Worm (Caenorhabditis elegans) whole organism, mixed stage, embryonic: ENCODE results near the gene ugt-15.
"Not testable (repeated sequence)": the region's sequence is repeated elsewhere in the genome, so short reads cannot be mapped to it uniquely, and the experiment has no call there.

Experiments
- bed-3 ChIP-seq: fragments of 200-800 bp; sonication (Bioruptor generic); optimal IDR thresholded peaks from 3 replicates; lab custom pipeline; 2018; ENCODE audit warnings: mild to moderate bottlenecking, missing genetic modification characterization, moderate library complexity, missing compliant biosample characterization
- blmp-1 ChIP-seq: fragments of 150-350 bp; optimal IDR thresholded peaks from 2 replicates; lab custom pipeline; 2014; ENCODE audit warnings: missing biosample characterization, missing genetic modification characterization
- ceh-39 ChIP-seq: fragments of 150-350 bp; optimal IDR thresholded peaks from 2 replicates; lab custom pipeline; 2014; ENCODE audit warnings: missing biosample characterization, missing genetic modification characterization
- ceh-43 ChIP-seq: fragments of 200-800 bp; sonication (Bioruptor generic); optimal IDR thresholded peaks from 2 replicates; lab custom pipeline; 2018; ENCODE audit warnings: mild to moderate bottlenecking, missing genetic modification characterization, moderate library complexity, missing compliant biosample characterization
- ceh-83 ChIP-seq: fragments of 200-800 bp; sonication (Bioruptor generic); optimal IDR thresholded peaks from 2 replicates; lab custom pipeline; 2018; ENCODE audit warnings: mild to moderate bottlenecking, missing genetic modification characterization, missing compliant biosample characterization
- ces-1 ChIP-seq: fragments of 150-350 bp; optimal IDR thresholded peaks from 2 replicates; lab custom pipeline; 2014; ENCODE audit warnings: missing biosample characterization, missing genetic modification reagents, missing genetic modification characterization
- drap-1 ChIP-seq: fragments of 200-800 bp; sonication (Bioruptor generic); optimal IDR thresholded peaks from 3 replicates; lab custom pipeline; 2018; ENCODE audit warnings: mild to moderate bottlenecking, missing genetic modification characterization, missing compliant biosample characterization
- elt-1 ChIP-seq: sonication (generic microtip); optimal IDR thresholded peaks from 2 replicates; lab custom pipeline; 2017; ENCODE audit warnings: missing genetic modification characterization, mild to moderate bottlenecking, missing compliant biosample characterization, antibody characterized with exemption, moderate library complexity, borderline replicate concordance; ENCODE audit not compliant: insufficient read depth
- elt-3 ChIP-seq: fragments of 150-350 bp; optimal IDR thresholded peaks from 2 replicates; lab custom pipeline; 2014; ENCODE audit warnings: missing biosample characterization, missing genetic modification characterization
- flh-1 ChIP-seq: fragments of 200-800 bp; sonication (Bioruptor generic); optimal IDR thresholded peaks from 2 replicates; lab custom pipeline; 2018; ENCODE audit warnings: mild to moderate bottlenecking, missing genetic modification characterization, moderate library complexity, missing compliant biosample characterization
- ham-2 ChIP-seq: fragments of 200-800 bp; sonication (Bioruptor generic); optimal IDR thresholded peaks from 2 replicates; lab custom pipeline; 2018; ENCODE audit warnings: mild to moderate bottlenecking, missing genetic modification characterization, missing compliant biosample characterization
- hlh-1 ChIP-seq: fragments of 150-350 bp; optimal IDR thresholded peaks from 2 replicates; lab custom pipeline; 2014; ENCODE audit warnings: missing biosample characterization, missing genetic modification reagents, missing genetic modification characterization
- lin-13 ChIP-seq: fragments of 150-350 bp; optimal IDR thresholded peaks from 2 replicates; lab custom pipeline; 2014; ENCODE audit warnings: missing biosample characterization, missing genetic modification characterization
- lin-32 ChIP-seq: fragments of 200-800 bp; sonication (Bioruptor generic); optimal IDR thresholded peaks from 2 replicates; lab custom pipeline; 2018; ENCODE audit warnings: mild to moderate bottlenecking, missing genetic modification characterization, missing compliant biosample characterization
- lsy-2 ChIP-seq: fragments of 150-350 bp; optimal IDR thresholded peaks from 2 replicates; lab custom pipeline; 2014; ENCODE audit warnings: missing biosample characterization, missing genetic modification characterization
- mab-5 ChIP-seq: fragments of 150-350 bp; optimal IDR thresholded peaks from 2 replicates; lab custom pipeline; 2014; ENCODE audit warnings: missing biosample characterization, missing genetic modification characterization
- mep-1 ChIP-seq: fragments of 150-350 bp; optimal IDR thresholded peaks from 2 replicates; lab custom pipeline; 2017; ENCODE audit warnings: missing biosample characterization, missing genetic modification reagents, missing genetic modification characterization, inconsistent platforms
- mls-2 ChIP-seq: sonication (generic microtip); optimal IDR thresholded peaks from 2 replicates; lab custom pipeline; 2016; ENCODE audit warnings: mild to moderate bottlenecking, missing genetic modification characterization, moderate library complexity, missing compliant biosample characterization
- nhr-12 ChIP-seq: fragments of 150-350 bp; optimal IDR thresholded peaks from 2 replicates; lab custom pipeline; 2014; ENCODE audit warnings: missing biosample characterization, missing genetic modification characterization
- nhr-2 ChIP-seq: fragments of 150-350 bp; optimal IDR thresholded peaks from 2 replicates; lab custom pipeline; 2014; ENCODE audit warnings: missing biosample characterization, missing genetic modification characterization
- nhr-237 ChIP-seq: fragments of 150-350 bp; optimal IDR thresholded peaks from 2 replicates; lab custom pipeline; 2014; ENCODE audit warnings: missing biosample characterization, missing genetic modification characterization
- nhr-28 ChIP-seq: fragments of 150-350 bp; optimal IDR thresholded peaks from 2 replicates; lab custom pipeline; 2014; ENCODE audit warnings: missing biosample characterization, missing genetic modification characterization
- pha-4 ChIP-seq: fragments of 150-350 bp; optimal IDR thresholded peaks from 2 replicates; lab custom pipeline; 2018; ENCODE audit warnings: missing biosample characterization, missing genetic modification reagents, missing genetic modification characterization
- sem-2 ChIP-seq: fragments of 200-800 bp; sonication (Bioruptor generic); optimal IDR thresholded peaks from 2 replicates; lab custom pipeline; 2018; ENCODE audit warnings: mild to moderate bottlenecking, missing genetic modification characterization, missing compliant biosample characterization
- snpc-4 ChIP-seq: fragments of 150-350 bp; optimal IDR thresholded peaks from 2 replicates; lab custom pipeline; 2014; ENCODE audit warnings: missing biosample characterization, missing genetic modification characterization
- sptf-1 ChIP-seq: sonication (generic microtip); optimal IDR thresholded peaks from 2 replicates; lab custom pipeline; 2017; ENCODE audit warnings: mild to moderate bottlenecking, missing genetic modification characterization, moderate library complexity, missing compliant biosample characterization
- tbx-8 ChIP-seq: fragments of 200-800 bp; sonication (Bioruptor generic); optimal IDR thresholded peaks from 2 replicates; lab custom pipeline; 2018; ENCODE audit warnings: mild to moderate bottlenecking, missing genetic modification characterization, moderate library complexity, missing compliant biosample characterization
- unc-120 ChIP-seq: sonication (generic microtip); optimal IDR thresholded peaks from 2 replicates; lab custom pipeline; 2017; ENCODE audit warnings: missing genetic modification characterization, missing compliant biosample characterization; ENCODE audit not compliant: poor library complexity, severe bottlenecking
- unc-39 ChIP-seq: fragments of 150-350 bp; optimal IDR thresholded peaks from 2 replicates; lab custom pipeline; 2014; ENCODE audit warnings: missing biosample characterization, missing genetic modification characterization
- unc-62 ChIP-seq: fragments of 150-350 bp; optimal IDR thresholded peaks from 2 replicates; lab custom pipeline; 2014; ENCODE audit warnings: missing biosample characterization, missing genetic modification reagents, missing genetic modification characterization
- zip-8 ChIP-seq: fragments of 150-350 bp; optimal IDR thresholded peaks from 2 replicates; lab custom pipeline; 2014; ENCODE audit warnings: missing biosample characterization, missing genetic modification characterization
- ztf-11 ChIP-seq: fragments of 150-350 bp; optimal IDR thresholded peaks from 2 replicates; lab custom pipeline; 2014; ENCODE audit warnings: missing biosample characterization, missing genetic modification characterization

ugt-15 gene

DNA sequence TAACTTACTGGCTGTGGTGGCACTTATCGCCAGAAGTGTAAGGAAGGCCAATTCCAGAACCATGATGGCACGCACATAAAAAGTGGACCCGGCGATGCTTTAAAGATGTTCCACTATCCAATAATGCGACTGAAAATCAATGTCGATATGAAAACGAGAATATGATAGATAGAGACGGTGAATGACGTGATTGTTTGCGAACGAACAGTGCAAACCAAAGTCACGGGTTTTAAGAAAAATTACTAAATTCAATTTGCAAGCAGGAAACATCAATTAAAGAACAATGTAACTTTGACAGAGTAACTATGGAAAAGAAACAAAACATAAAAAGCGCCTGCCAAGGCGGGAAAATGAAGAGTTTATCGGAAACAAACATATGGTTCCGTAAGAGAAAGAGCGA lies 22.4 kb downstream of the ugt-15 start, which contains the start of gene C44H9.5:
Gene C44H9.5 (minus strand): TSS at position 129 of the 400 bp plus-strand sequence.
- TF ChIP-seq sptf-1 (tag; lab: Kevin White, UChicago) (no peak), ces-1 (no peak), ceh-39 (tag; lab: Kevin White, UChicago) (no peak), mls-2 (tag; lab: Kevin White, UChicago) (no peak), ham-2 (GFP tag; lab: Kevin White, UChicago) (no peak), elt-1 (tag; lab: Kevin White, UChicago) (no peak), hlh-1 (tag; lab: Kevin White, UChicago) (no peak), lsy-2 (tag; lab: Kevin White, UChicago) (no peak), ztf-11 (tag; lab: Kevin White, UChicago) (no peak), unc-120 (tag; lab: Kevin White, UChicago) (no peak), pha-4 (tag; lab: Kevin White, UChicago) (no peak), tbx-8 (GFP tag; lab: Kevin White, UChicago) (no peak)

- TF ChIP-seq lsy-2 (tag; lab: Kevin White, UChicago) (no peak), mab-5 (no peak), bed-3 (GFP tag; lab: Kevin White, UChicago) (no peak), blmp-1 (no peak), zip-8 (no peak), ham-2 (GFP tag; lab: Kevin White, UChicago) (no peak), nhr-237 (tag; lab: Kevin White, UChicago) (no peak), elt-3 (tag; lab: Kevin White, UChicago) (no peak), nhr-28 (no peak), ces-1 (no peak), snpc-4 (no peak), unc-39 (no peak), lin-32 (GFP tag; lab: Kevin White, UChicago) (no peak), flh-1 (GFP tag; lab: Kevin White, UChicago) (no peak), sem-2 (no peak), hlh-1 (tag; lab: Kevin White, UChicago) (no peak)
These were observed 25.0 kb downstream of the ugt-15 start for ce11 chrV:12852355-12852754.

ce11 chrV:12854766-12855165 lies 27.4 kb downstream of the ugt-15 start, which contains the start of gene C44H9.7:
Gene C44H9.7, minus strand, starts transcription at chrV:12854866.
- TF ChIP-seq mls-2 (tag; lab: Kevin White, UChicago) (no peak), nhr-28 (no peak), mep-1 (no peak), nhr-2 (tag; lab: Kevin White, UChicago) (no peak), ham-2 (GFP tag; lab: Kevin White, UChicago) (no peak), zip-8 (no peak), elt-1 (tag; lab: Kevin White, UChicago) (no peak), unc-62 (no peak), ceh-43 (no peak), ceh-83 (no peak), elt-3 (tag; lab: Kevin White, UChicago) (no peak), blmp-1 (no peak), snpc-4 (no peak), lin-32 (GFP tag; lab: Kevin White, UChicago) (no peak), lin-13 (no peak), ceh-39 (tag; lab: Kevin White, UChicago) (no peak), nhr-237 (tag; lab: Kevin White, UChicago) (no peak)

DNA sequence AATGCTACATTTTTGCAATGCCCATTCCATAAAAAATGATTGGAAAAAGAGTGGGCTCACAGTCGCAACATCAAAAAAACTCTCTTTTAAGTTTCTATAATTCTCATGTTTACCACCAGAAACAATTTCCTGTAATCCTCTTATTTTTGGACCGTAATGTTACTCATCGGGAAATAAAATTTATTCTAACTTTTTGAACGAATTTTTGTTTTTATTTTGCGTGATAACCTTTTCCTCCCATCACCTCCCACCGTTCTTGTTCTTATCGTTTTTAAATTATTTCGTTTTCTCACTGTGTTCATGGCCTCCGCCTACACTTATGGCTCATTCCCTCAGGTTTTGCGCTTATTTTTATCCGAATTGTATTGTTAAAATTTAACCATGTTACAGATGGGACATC lies 31.8 kb downstream of the ugt-15 start, which contains the start of gene anp-1:
Gene anp-1 (plus strand): TSS at position 301 of the 400 bp plus-strand sequence.
- TF ChIP-seq nhr-12 (tag; lab: Kevin White, UChicago) (no peak), drap-1 (GFP tag; lab: Kevin White, UChicago) (no peak), ceh-39 (tag; lab: Kevin White, UChicago) (no peak), sem-2 (no peak), tbx-8 (GFP tag; lab: Kevin White, UChicago) (no peak), lin-13 (no peak)

- TF ChIP-seq tbx-8 (GFP tag; lab: Kevin White, UChicago); ceh-83; ham-2 (GFP tag; lab: Kevin White, UChicago): not testable (repeated sequence)
These were observed 38.3 kb downstream of the ugt-15 start, which contains the start of gene T07F10.5 for ce11 chrV:12865615-12866014. Gene T07F10.5, plus strand, starts transcription at chrV:12865915.
